Comparison of ENCODE assay signal across 6 worm cellular contexts in genomic region chrII:10761653-10762052, ce11.
TF ChIP-seq lines count a peak whose summit lies in the region.

No protein-coding gene starts in this region.

TF ChIP-seq in whole organism, L1 larva, 84 proteins besides CTCF, POLR2A, EP300 and RAD21:
- TF ChIP-seq snu-23 (GFP tag; optimal IDR thresholded peaks at IDR 0.05; lab: Kevin White, UChicago) (no peak), lin-14 (GFP tag; optimal IDR thresholded peaks at IDR 0.05; lab: Kevin White, UChicago) (peak; percentile 75), fkh-10 (GFP tag; optimal IDR thresholded peaks at IDR 0.05; lab: Kevin White, UChicago) (peak; percentile 75), ceh-82 (tag; optimal IDR thresholded peaks at IDR 0.05; lab: Kevin White, UChicago) (peak in 1 of 3 experiments; percentile 30), efl-1 (optimal IDR thresholded peaks at IDR 0.05; lab: Kevin White, UChicago) (no peak), efl-1 (GFP tag; optimal IDR thresholded peaks at IDR 0.05 in 1 of 2; lab: Kevin White, UChicago) (peak in 1 of 2 experiments; percentile 49), snpc-4 (tag; optimal IDR thresholded peaks at IDR 0.05; lab: Kevin White, UChicago) (no peak), ceh-63 (GFP tag; optimal IDR thresholded peaks at IDR 0.05; lab: Kevin White, UChicago) (no peak)

TF ChIP-seq in whole organism, L3 larva, 47 proteins besides CTCF, POLR2A, EP300 and RAD21:
- TF ChIP-seq fkh-2 (tag; optimal IDR thresholded peaks at IDR 0.05; lab: Kevin White, UChicago) (no peak), nhr-11 (tag; optimal IDR thresholded peaks at IDR 0.05; lab: Kevin White, UChicago) (no peak), zag-1 (tag; optimal IDR thresholded peaks at IDR 0.05; lab: Kevin White, UChicago) (no peak), snpc-4 (tag; optimal IDR thresholded peaks at IDR 0.05; lab: Kevin White, UChicago) (peak; percentile 25), nhr-12 (tag; optimal IDR thresholded peaks at IDR 0.05; lab: Kevin White, UChicago) (no peak), elt-1 (tag; optimal IDR thresholded peaks at IDR 0.05; lab: Kevin White, UChicago) (no peak), hmg-11 (tag; optimal IDR thresholded peaks at IDR 0.05; lab: Kevin White, UChicago) (peak; percentile 2)

TF ChIP-seq in whole organism, L4 larva, 104 proteins besides CTCF, POLR2A, EP300 and RAD21 (continues in another document):
- TF ChIP-seq pha-4 (GFP tag; IDR thresholded peaks at IDR 0.05; lab: Robert Waterston, UW) (no peak), pha-4 (tag; optimal IDR thresholded peaks at IDR 0.05; lab: Kevin White, UChicago) (no peak), attf-4 (tag; optimal IDR thresholded peaks at IDR 0.05; lab: Kevin White, UChicago) (no peak), nhr-6 (tag; optimal IDR thresholded peaks at IDR 0.05; lab: Kevin White, UChicago) (no peak), hlh-11 (tag; optimal IDR thresholded peaks at IDR 0.05; lab: Kevin White, UChicago) (no peak), ces-1 (GFP tag; optimal IDR thresholded peaks at IDR 0.05; lab: Kevin White, UChicago) (peak; percentile 31), aha-1 (tag; lab: Kevin White, UChicago) (peak; percentile 86), jun-1 (tag; optimal IDR thresholded peaks at IDR 0.05; lab: Kevin White, UChicago) (no peak), ceh-32 (tag; optimal IDR thresholded peaks at IDR 0.05; lab: Kevin White, UChicago; ENCODE audit: poor library complexity) (no peak), ctbp-1 (GFP tag; IDR thresholded peaks at IDR 0.05; lab: Robert Waterston, UW) (peak; percentile 68; the same call in 1 of the 2 replicates), lin-29 (GFP tag; IDR thresholded peaks at IDR 0.05; lab: Robert Waterston, UW) (no peak), nhr-48 (tag; optimal IDR thresholded peaks at IDR 0.05; lab: Kevin White, UChicago) (no peak), ceh-20 (GFP tag; IDR thresholded peaks at IDR 0.05; lab: Robert Waterston, UW) (no peak), fkh-10 (GFP tag; optimal IDR thresholded peaks at IDR 0.05; lab: Kevin White, UChicago) (peak; percentile 70), set-16 (GFP tag; IDR thresholded peaks at IDR 0.05; lab: Robert Waterston, UW) (no peak), zag-1 (tag; optimal IDR thresholded peaks at IDR 0.05; lab: Kevin White, UChicago) (no peak), daf-8 (GFP tag; IDR thresholded peaks at IDR 0.05; lab: Robert Waterston, UW) (no peak), egl-27 (tag; optimal IDR thresholded peaks at IDR 0.05; lab: Kevin White, UChicago) (no peak), sdz-12 (GFP tag; optimal IDR thresholded peaks at IDR 0.05; lab: Kevin White, UChicago) (no peak), spr-1 (tag; optimal IDR thresholded peaks at IDR 0.05; lab: Kevin White, UChicago) (no peak), nhr-77 (tag; optimal IDR thresholded peaks at IDR 0.05; lab: Kevin White, UChicago) (no peak)

TF ChIP-seq in whole organism, late embryonic, 69 proteins besides CTCF, POLR2A, EP300 and RAD21:
- TF ChIP-seq tbx-2 (tag; optimal IDR thresholded peaks at IDR 0.05; lab: Kevin White, UChicago) (peak; percentile 3), pat-9 (tag; optimal IDR thresholded peaks at IDR 0.05; lab: Kevin White, UChicago) (no peak), elt-2 (tag; optimal IDR thresholded peaks at IDR 0.05; lab: Kevin White, UChicago) (no peak), ceh-31 (tag; optimal IDR thresholded peaks at IDR 0.05; lab: Kevin White, UChicago) (peak; percentile 9), hlh-8 (tag; optimal IDR thresholded peaks at IDR 0.05; lab: Kevin White, UChicago) (no peak), mec-3 (tag; optimal IDR thresholded peaks at IDR 0.05; lab: Kevin White, UChicago; ENCODE audit: borderline replicate concordance) (no peak), unc-42 (tag; optimal IDR thresholded peaks at IDR 0.05; lab: Kevin White, UChicago) (peak; percentile 82), sox-4 (tag; optimal IDR thresholded peaks at IDR 0.05; lab: Kevin White, UChicago) (no peak), ceh-34 (tag; optimal IDR thresholded peaks at IDR 0.05; lab: Kevin White, UChicago) (peak; percentile 19), unc-86 (tag; optimal IDR thresholded peaks at IDR 0.05; lab: Kevin White, UChicago) (no peak), fkh-6 (tag; optimal IDR thresholded peaks at IDR 0.05; lab: Kevin White, UChicago) (peak; percentile 6)

TF ChIP-seq in whole organism, mixed stage, embryonic, 35 proteins besides CTCF, POLR2A, EP300 and RAD21:
- no peak for TF ChIP-seq zip-8 (tag; optimal IDR thresholded peaks at IDR 0.05; lab: Kevin White, UChicago)
- peak; percentile 1 for TF ChIP-seq tbx-8 (GFP tag; optimal IDR thresholded peaks at IDR 0.05; lab: Kevin White, UChicago)
- TF ChIP-seq mab-5 (tag; optimal IDR thresholded peaks at IDR 0.05; lab: Kevin White, UChicago), result no peak
- no peak for TF ChIP-seq drap-1 (GFP tag; optimal IDR thresholded peaks at IDR 0.05; lab: Kevin White, UChicago)
- TF ChIP-seq ces-1 (GFP tag; optimal IDR thresholded peaks at IDR 0.05; lab: Kevin White, UChicago), result peak; percentile 75
- TF ChIP-seq sem-2 (GFP tag; optimal IDR thresholded peaks at IDR 0.05; lab: Kevin White, UChicago), result no peak
- no peak for TF ChIP-seq ceh-39 (tag; optimal IDR thresholded peaks at IDR 0.05; lab: Kevin White, UChicago)
- TF ChIP-seq lin-13 (tag; optimal IDR thresholded peaks at IDR 0.05; lab: Kevin White, UChicago), result no peak
- no peak for TF ChIP-seq blmp-1 (tag; optimal IDR thresholded peaks at IDR 0.05; lab: Kevin White, UChicago)
- no peak for TF ChIP-seq nhr-237 (tag; optimal IDR thresholded peaks at IDR 0.05; lab: Kevin White, UChicago)
- no peak for TF ChIP-seq sptf-1 (tag; optimal IDR thresholded peaks at IDR 0.05; lab: Kevin White, UChicago)
- TF ChIP-seq elt-3 (tag; optimal IDR thresholded peaks at IDR 0.05; lab: Kevin White, UChicago), result no peak
- TF ChIP-seq lsy-2 (tag; optimal IDR thresholded peaks at IDR 0.05; lab: Kevin White, UChicago), result no peak

TF ChIP-seq in whole organism, young adult, 124 proteins besides CTCF, POLR2A, EP300 and RAD21:
- TF ChIP-seq zfh-2 (GFP tag; conservative IDR thresholded peaks at IDR 0.05; lab: Robert Waterston, UW) (peak; percentile 48; the same call in 1 of the 2 replicates), hlh-26 (GFP tag; conservative IDR thresholded peaks at IDR 0.05; lab: Robert Waterston, UW) (no peak)
